Fruit fly (Drosophila melanogaster): ENCODE data around the gene Vha68-3.

Vha68-3 gene

dm6 chr2L:13004059-13004870 is 25.7 kb downstream of the Vha68-3 start, which contains the start of the genes Vha68-1 and mTor:
Gene Vha68-1 (minus strand): TSS chr2L:13004107.
Gene mTor (plus strand): TSS chr2L:13004480.
- TF ChIP-seq CG8159 (tag; optimal IDR thresholded peaks at IDR 0.05), result peak; percentile 76
- TF ChIP-seq CG8301 (tag; optimal IDR thresholded peaks at IDR 0.05), result no peak
- no peak for TF ChIP-seq Pif1A (GFP tag; optimal IDR thresholded peaks at IDR 0.05)
- TF ChIP-seq CG14655 (GFP tag; optimal IDR thresholded peaks at IDR 0.05), result no peak
- TF ChIP-seq CG12605 (GFP tag; IDR thresholded peaks at IDR 0.05), result peak; percentile 40; the same call in 1 of the 2 replicates
- TF ChIP-seq CG15710 (tag; optimal IDR thresholded peaks at IDR 0.05), result peak; percentile 73
- no peak for TF ChIP-seq Pif1B (GFP tag; optimal IDR thresholded peaks at IDR 0.05)
- peak; percentile 62 for TF ChIP-seq Snoo (tag; optimal IDR thresholded peaks at IDR 0.05)
- TF ChIP-seq D1 (tag; optimal IDR thresholded peaks at IDR 0.05), result no peak
- TF ChIP-seq gl (tag; optimal IDR thresholded peaks at IDR 0.05), result no peak
- peak; percentile 73 for TF ChIP-seq Ets98B (GFP tag; IDR thresholded peaks at IDR 0.05)
- peak; percentile 70 for TF ChIP-seq CG32121 (GFP tag; IDR thresholded peaks at IDR 0.05)
- no peak for TF ChIP-seq CG13204 (GFP tag; optimal IDR thresholded peaks at IDR 0.05)
- TF ChIP-seq CG4496 (GFP tag; IDR thresholded peaks at IDR 0.05), result peak; percentile 86
- TF ChIP-seq CG10348 (GFP tag; IDR thresholded peaks at IDR 0.05), result no peak
- peak; percentile 66 for TF ChIP-seq CG34367 (tag; optimal IDR thresholded peaks at IDR 0.05)
- TF ChIP-seq rn (GFP tag; IDR thresholded peaks at IDR 0.05), result peak; percentile 76; the same call in 1 of the 2 replicates
- peak; percentile 70; the same call in 2 of the 3 replicates for TF ChIP-seq fd96Ca (GFP tag; IDR thresholded peaks at IDR 0.05)
- peak; percentile 69 for TF ChIP-seq CG17806 (tag; optimal IDR thresholded peaks at IDR 0.05)
- TF ChIP-seq EcR (GFP tag; optimal IDR thresholded peaks at IDR 0.05), result no peak
- peak; percentile 79 for TF ChIP-seq CG9948 (tag; optimal IDR thresholded peaks at IDR 0.05)

dm6 chr2L:13005304-13005703 is 26.7 kb downstream of the Vha68-3 start:
- TF ChIP-seq gl (tag; optimal IDR thresholded peaks at IDR 0.05) (no peak), CG9948 (tag; optimal IDR thresholded peaks at IDR 0.05) (no peak)

- TF ChIP-seq EcR (GFP tag; optimal IDR thresholded peaks at IDR 0.05) (peak; percentile 89), CG10348 (GFP tag; IDR thresholded peaks at IDR 0.05) (no peak)
Measured at dm6 chr2L:13014038-13014790, 35.6 kb downstream of the Vha68-3 start.

- TF ChIP-seq rn (GFP tag; IDR thresholded peaks at IDR 0.05), result peak; percentile 26; the same call in 1 of the 2 replicates
- peak; percentile 43 for TF ChIP-seq Ets98B (GFP tag; IDR thresholded peaks at IDR 0.05)
- TF ChIP-seq CG4496 (GFP tag; IDR thresholded peaks at IDR 0.05), result peak; percentile 66
- TF ChIP-seq CG13204 (GFP tag; optimal IDR thresholded peaks at IDR 0.05), result no peak
- no peak for TF ChIP-seq CG10348 (GFP tag; IDR thresholded peaks at IDR 0.05)
- TF ChIP-seq CG17806 (tag; optimal IDR thresholded peaks at IDR 0.05), result peak; percentile 42
- TF ChIP-seq gl (tag; optimal IDR thresholded peaks at IDR 0.05), result no peak
- peak; percentile 32; the same call in 1 of the 2 replicates for TF ChIP-seq CG12605 (GFP tag; IDR thresholded peaks at IDR 0.05)
- TF ChIP-seq fd96Ca (GFP tag; IDR thresholded peaks at IDR 0.05), result no peak
- no peak for TF ChIP-seq CG8301 (tag; optimal IDR thresholded peaks at IDR 0.05)
- no peak for TF ChIP-seq Pif1B (GFP tag; optimal IDR thresholded peaks at IDR 0.05)
- TF ChIP-seq CG15710 (tag; optimal IDR thresholded peaks at IDR 0.05), result peak; percentile 42
- peak; percentile 45 for TF ChIP-seq CG32121 (GFP tag; IDR thresholded peaks at IDR 0.05)
- no peak for TF ChIP-seq EcR (GFP tag; optimal IDR thresholded peaks at IDR 0.05)
- TF ChIP-seq CG34367 (tag; optimal IDR thresholded peaks at IDR 0.05), result peak; percentile 21
- TF ChIP-seq Snoo (tag; optimal IDR thresholded peaks at IDR 0.05), result no peak
Measured at dm6 chr2L:13018992-13019484, 40.5 kb downstream of the Vha68-3 start, which contains the start of gene Ube4B. Gene Ube4B (minus strand): TSS chr2L:13019434.

dm6 chr2L:13021020-13021781 is 42.6 kb downstream of the Vha68-3 start, which contains the start of gene CG9933:
Gene CG9933 (minus strand): TSS chr2L:13021312.
- no peak for TF ChIP-seq CG17806 (tag; optimal IDR thresholded peaks at IDR 0.05)
- TF ChIP-seq CG15710 (tag; optimal IDR thresholded peaks at IDR 0.05), result no peak
- no peak for TF ChIP-seq EcR (GFP tag; optimal IDR thresholded peaks at IDR 0.05)
- no peak for TF ChIP-seq CG13204 (GFP tag; optimal IDR thresholded peaks at IDR 0.05)
- no peak for TF ChIP-seq Pif1B (GFP tag; optimal IDR thresholded peaks at IDR 0.05)
- TF ChIP-seq Pif1A (GFP tag; optimal IDR thresholded peaks at IDR 0.05), result no peak
- TF ChIP-seq CG10348 (GFP tag; IDR thresholded peaks at IDR 0.05), result no peak
- no peak for TF ChIP-seq rn (GFP tag; IDR thresholded peaks at IDR 0.05)
- TF ChIP-seq CG34367 (tag; optimal IDR thresholded peaks at IDR 0.05), result no peak
- TF ChIP-seq D1 (tag; optimal IDR thresholded peaks at IDR 0.05), result no peak
- TF ChIP-seq CG9948 (tag; optimal IDR thresholded peaks at IDR 0.05), result no peak

Measured in whole organism, pupa.